Fruit fly (Drosophila melanogaster): ENCODE measurements around the gene CG6415.

DNA sequence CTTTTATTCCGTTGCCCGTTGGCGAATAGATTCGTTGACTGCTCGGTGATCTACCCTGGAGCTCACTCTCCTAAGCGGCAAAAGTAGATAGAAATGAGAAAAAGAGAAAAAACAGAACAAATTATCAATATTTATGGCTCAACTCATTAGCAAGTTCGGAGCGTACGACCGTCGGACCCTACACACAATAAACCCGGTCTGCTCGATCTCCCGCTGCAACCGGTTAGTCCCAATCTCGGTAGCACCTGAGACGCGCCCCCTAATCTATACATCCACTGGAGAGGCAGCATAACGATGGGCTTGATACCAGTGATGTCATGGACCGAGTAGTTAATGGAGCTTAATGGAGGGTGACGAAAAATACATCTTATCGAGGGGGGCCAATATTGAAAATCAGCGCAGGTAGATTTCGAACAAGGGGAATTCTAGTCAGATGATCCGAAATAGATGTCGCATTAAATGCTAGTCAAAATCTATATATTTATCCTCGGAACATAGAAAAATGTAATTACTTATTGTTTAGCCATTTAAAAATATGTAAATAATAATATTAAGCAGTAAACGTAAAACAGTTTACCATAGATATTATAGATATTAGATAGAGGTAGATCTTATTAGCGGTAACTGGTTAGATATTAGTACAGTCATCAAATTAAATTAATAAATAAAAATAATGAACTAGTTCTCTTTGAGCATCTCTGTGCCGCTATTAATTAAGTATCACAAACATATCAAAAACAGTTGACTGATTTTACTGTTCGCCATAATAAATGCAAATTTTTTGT lies 16.2 kb upstream of the CG6415 start, which contains the start of gene CG7296:
- TF ChIP-seq CTCF (optimal IDR thresholded peaks at IDR 0.05) = no peak
- TF ChIP-seq CG8478 (optimal IDR thresholded peaks at IDR 0.05) = no peak
